Fruit fly (Drosophila melanogaster) whole organism, embryonic: ENCODE results near the gene PIG-U.

ENCODE experiments used
- Atf-2 ChIP-seq: fragments of 200-800 bp; sonication (Bioruptor generic); optimal IDR thresholded peaks from 2 replicates; lab custom pipeline; 2016; ENCODE audit warnings: missing biosample characterization, missing genetic modification characterization
- Atf3 ChIP-seq: fragments of 200-800 bp; sonication (Bioruptor generic); optimal IDR thresholded peaks from 3 replicates; lab custom pipeline; 2016; ENCODE audit warnings: missing biosample characterization, missing genetic modification characterization
- Awh ChIP-seq: fragments of 200-800 bp; sonication (Bioruptor generic); IDR thresholded peaks from 2 replicates; pipeline ENCODE4, ENCODE4 v1.3.6; 2022; ENCODE audit warnings: missing biosample characterization, missing genetic modification characterization
- BEAF-32 ChIP-seq: fragments of 200-800 bp; sonication (Bioruptor generic); optimal IDR thresholded peaks from 3 replicates; lab custom pipeline; 2017; ENCODE audit warnings: missing biosample characterization, missing genetic modification characterization, mild to moderate bottlenecking, moderate library complexity, missing genetic modification reagents
- Bgb ChIP-seq: fragments of 200-800 bp; sonication (Bioruptor generic); IDR thresholded peaks from 2 replicates; pipeline ENCODE4 v1.3.6; 2022; ENCODE audit warnings: missing biosample characterization, missing genetic modification characterization; ENCODE audit not compliant: partially characterized antibody
- CG11504 ChIP-seq: fragments of 200-800 bp; sonication (Bioruptor generic); optimal IDR thresholded peaks from 3 replicates; lab custom pipeline; 2019; ENCODE audit warnings: missing biosample characterization, mild to moderate bottlenecking, missing genetic modification characterization, moderate library complexity
- CG12155 ChIP-seq: fragments of 200-800 bp; sonication (Bioruptor generic); optimal IDR thresholded peaks from 3 replicates; lab custom pipeline; 2016; ENCODE audit warnings: missing biosample characterization, missing genetic modification characterization
- CG12769 ChIP-seq: fragments of 200-800 bp; sonication (Bioruptor generic); optimal IDR thresholded peaks from 2 replicates; lab custom pipeline; 2019; ENCODE audit warnings: missing biosample characterization, mild to moderate bottlenecking, missing genetic modification characterization, moderate library complexity
- CG13894 ChIP-seq: fragments of 200-800 bp; sonication (Bioruptor generic); optimal IDR thresholded peaks from 3 replicates; lab custom pipeline; 2018; ENCODE audit warnings: missing biosample characterization, mild to moderate bottlenecking, missing genetic modification characterization, moderate library complexity
- CG15479 ChIP-seq: fragments of 200-800 bp; sonication (Bioruptor generic); optimal IDR thresholded peaks from 3 replicates; lab custom pipeline; 2019; ENCODE audit warnings: missing biosample characterization, mild to moderate bottlenecking, missing genetic modification characterization, moderate library complexity
- CG17802 ChIP-seq: fragments of 200-800 bp; sonication (Bioruptor generic); optimal IDR thresholded peaks from 2 replicates; lab custom pipeline; 2018; ENCODE audit warnings: missing biosample characterization, mild to moderate bottlenecking, missing genetic modification characterization, moderate library complexity
- CG1832 ChIP-seq: fragments of 200-800 bp; sonication (Bioruptor generic); optimal IDR thresholded peaks from 2 replicates; lab custom pipeline; 2017; ENCODE audit warnings: missing biosample characterization, mild to moderate bottlenecking, missing genetic modification characterization, inconsistent platforms
- CG32532 ChIP-seq: fragments of 200-800 bp; sonication (Bioruptor generic); IDR thresholded peaks from 2 replicates; pipeline ENCODE4 v1.3.6; 2022; ENCODE audit warnings: missing biosample characterization, missing genetic modification characterization
- CG33557 ChIP-seq: fragments of 200-800 bp; sonication (Bioruptor generic); optimal IDR thresholded peaks from 2 replicates; lab custom pipeline; 2019; ENCODE audit warnings: missing biosample characterization, mild to moderate bottlenecking, missing genetic modification characterization, moderate library complexity
- CG4360 ChIP-seq: fragments of 200-800 bp; sonication (Bioruptor generic); IDR thresholded peaks from 2 replicates; pipeline ENCODE4 v1.3.6; 2022; ENCODE audit warnings: missing biosample characterization, missing genetic modification characterization
- D19B ChIP-seq: fragments of 200-800 bp; sonication (Bioruptor generic); optimal IDR thresholded peaks from 2 replicates; lab custom pipeline; 2017; ENCODE audit warnings: missing biosample characterization, mild to moderate bottlenecking, missing genetic modification characterization
- Deaf1 ChIP-seq: fragments of 200-800 bp; optimal IDR thresholded peaks from 3 replicates; lab custom pipeline; 2019; ENCODE audit warnings: missing biosample characterization, mild to moderate bottlenecking, missing genetic modification characterization, moderate library complexity
- Dip2 ChIP-seq: fragments of 200-800 bp; sonication (Bioruptor generic); IDR thresholded peaks from 2 replicates; pipeline ENCODE4 v1.3.6; 2022; ENCODE audit warnings: missing biosample characterization, missing genetic modification characterization
- E2f2 ChIP-seq: fragments of 200-800 bp; sonication (Bioruptor generic); IDR thresholded peaks from 2 replicates; pipeline ENCODE4 v1.3.6; 2022; ENCODE audit warnings: missing biosample characterization, missing genetic modification characterization
- GATAe ChIP-seq: fragments of 200-800 bp; sonication (Bioruptor generic); conservative IDR thresholded peaks from 2 replicates; pipeline ENCODE4 v1.3.6; 2022; ENCODE audit warnings: missing biosample characterization, missing genetic modification characterization
- HmgD ChIP-seq: fragments of 200-800 bp; sonication (Bioruptor generic); optimal IDR thresholded peaks from 3 replicates; lab custom pipeline; 2016; ENCODE audit warnings: missing biosample characterization, missing genetic modification characterization
- Hr78 ChIP-seq, 2 experiments: fragments of 200-800 bp in 1 of 2; fragments of >200 bp in 1 of 2; sonication (Bioruptor generic) in 1 of 2; optimal IDR thresholded peaks; 2 replicates each; lab custom pipeline; 2017 to 2019; ENCODE audit warnings: missing biosample characterization in 2 of 2, missing genetic modification characterization in 2 of 2, mild to moderate bottlenecking in 1 of 2, moderate library complexity in 1 of 2
- Jarid2 ChIP-seq: fragments of 200-800 bp; sonication (Bioruptor generic); optimal IDR thresholded peaks from 3 replicates; lab custom pipeline; 2017; ENCODE audit warnings: mild to moderate bottlenecking, missing biosample characterization, missing genetic modification reagents, missing genetic modification characterization
- Med ChIP-seq: fragments of 200-800 bp; sonication (Bioruptor generic); peaks from one replicate; lab custom pipeline; 2016; ENCODE audit warnings: missing biosample characterization, missing genetic modification characterization, mild to moderate bottlenecking, inconsistent platforms, moderate library complexity
- Rfx ChIP-seq: fragments of 200-800 bp; sonication (Bioruptor generic); IDR thresholded peaks from 2 replicates; pipeline ENCODE4 v1.3.6; 2022; ENCODE audit warnings: missing biosample characterization, missing genetic modification characterization
- Sox102F ChIP-seq: fragments of 200-800 bp; sonication (Bioruptor generic); optimal IDR thresholded peaks from 2 replicates; lab custom pipeline; 2018; ENCODE audit warnings: missing biosample characterization, mild to moderate bottlenecking, missing genetic modification characterization, moderate library complexity
- Spps ChIP-seq: fragments of 200-800 bp; sonication (Bioruptor generic); optimal IDR thresholded peaks from 2 replicates; lab custom pipeline; 2018; ENCODE audit warnings: missing biosample characterization, mild to moderate bottlenecking, missing genetic modification characterization
- Trl ChIP-seq, 3 experiments: fragments of >200 bp in 2 of 3; fragments of 200-800 bp in 1 of 3; sonication (Bioruptor generic) in 1 of 3; optimal IDR thresholded peaks; 2 replicates in 1 of 3; 3 replicates in 2 of 3; lab custom pipeline; 2016 to 2017; ENCODE audit warnings: missing biosample characterization in 1 of 3, missing genetic modification characterization in 1 of 3
- ci ChIP-seq: fragments of 200-800 bp; sonication (Bioruptor generic); IDR thresholded peaks from 3 replicates; pipeline ENCODE4 v1.3.6; 2022; ENCODE audit warnings: missing biosample characterization, missing genetic modification characterization
- danr ChIP-seq: fragments of 200-800 bp; sonication (Bioruptor generic); IDR thresholded peaks from 2 replicates; pipeline ENCODE4 v1.3.6; 2022; ENCODE audit warnings: missing biosample characterization, missing genetic modification characterization
- fru ChIP-seq: fragments of >200 bp; optimal IDR thresholded peaks from 2 replicates; lab custom pipeline; 2017
- gro ChIP-seq: fragments of 200-800 bp; sonication (Bioruptor generic); optimal IDR thresholded peaks from 2 replicates; lab custom pipeline; 2016; ENCODE audit warnings: missing biosample characterization, missing genetic modification characterization
- insv ChIP-seq, 2 experiments: fragments of 200-800 bp; sonication (Bioruptor generic); optimal IDR thresholded peaks; 3 replicates each; lab custom pipeline; 2016 to 2018; ENCODE audit warnings: missing biosample characterization in 2 of 2, missing genetic modification characterization in 2 of 2
- mld ChIP-seq: fragments of 200-800 bp; sonication (Bioruptor generic); IDR thresholded peaks from 3 replicates; pipeline ENCODE4 v1.3.6; 2022; ENCODE audit warnings: missing biosample characterization, missing genetic modification characterization; ENCODE audit not compliant: partially characterized antibody
- pros ChIP-seq: fragments of 200-800 bp; sonication (Bioruptor generic); optimal IDR thresholded peaks from 3 replicates; lab custom pipeline; 2019; ENCODE audit warnings: missing biosample characterization, mild to moderate bottlenecking, missing genetic modification characterization, moderate library complexity
- rib ChIP-seq: fragments of 200-800 bp; sonication (Bioruptor generic); IDR thresholded peaks from 2 replicates; pipeline ENCODE4 v1.3.6; 2022; ENCODE audit warnings: missing biosample characterization, missing genetic modification characterization
- schlank ChIP-seq: fragments of 200-800 bp; sonication (Bioruptor generic); optimal IDR thresholded peaks from 2 replicates; lab custom pipeline; 2018; ENCODE audit warnings: missing biosample characterization, mild to moderate bottlenecking, missing genetic modification characterization
- sens ChIP-seq: fragments of 200-800 bp; sonication (Bioruptor generic); peaks from one replicate; lab custom pipeline; 2016; ENCODE audit warnings: missing biosample characterization, missing genetic modification characterization
- seq ChIP-seq: fragments of 200-800 bp; sonication (Bioruptor generic); IDR thresholded peaks from 2 replicates; pipeline ENCODE4 v1.3.6; 2022; ENCODE audit warnings: missing biosample characterization, missing genetic modification characterization
- tll ChIP-seq, 2 experiments: fragments of 200-800 bp in 1 of 2; fragments of >200 bp in 1 of 2; sonication (Bioruptor generic) in 1 of 2; optimal IDR thresholded peaks; 2 replicates each; lab custom pipeline; 2017 to 2019; ENCODE audit warnings: missing biosample characterization in 2 of 2, missing genetic modification characterization in 2 of 2, mild to moderate bottlenecking in 1 of 2, moderate library complexity in 1 of 2

Gene PIG-U

dm6 chr2L:8478379-8478778 lies 36.5 kb upstream of the PIG-U start (continued):
- no peak for TF ChIP-seq Spps (tag; lab: Kevin White, UChicago)
- no peak for TF ChIP-seq D19B
- TF ChIP-seq Rfx (GFP tag; lab: Robert Waterston, UW), result peak; percentile 27; the same call in 1 of the 2 replicates
- peak in 1 of 2 experiments; percentile 93 for TF ChIP-seq Hr78 (GFP tag; optimal IDR thresholded peaks at IDR 0.05; lab: Kevin White, UChicago)
- peak; percentile 9 for TF ChIP-seq sens (GFP tag; lab: Kevin White, UChicago)
- 0 out of 2 replicates have a peak, but pooled peaks have one; percentile 15 for TF ChIP-seq CG4360 (GFP tag; lab: Robert Waterston, UW)
- peak; percentile 30; the same call in 1 of the 2 replicates for TF ChIP-seq E2f2 (GFP tag; lab: Robert Waterston, UW)
- peak; percentile 1 for TF ChIP-seq CG1832
- peak; percentile 69 for TF ChIP-seq CG15479 (GFP tag; lab: Kevin White, UChicago)
- no peak for TF ChIP-seq danr (GFP tag; lab: Robert Waterston, UW)
- no peak for TF ChIP-seq GATAe (GFP tag; lab: Robert Waterston, UW)
- peak; percentile 9; the same call in 1 of the 2 replicates for TF ChIP-seq Bgb (GFP tag; lab: Robert Waterston, UW)
- TF ChIP-seq CG11504 (tag; lab: Kevin White, UChicago), result no peak
- no peak for TF ChIP-seq schlank
- TF ChIP-seq CG17802, result no peak
- peak; percentile 55 for TF ChIP-seq Jarid2 (GFP tag; lab: Kevin White, UChicago)
- TF ChIP-seq Dip2, result no peak
- TF ChIP-seq gro (GFP tag; lab: Kevin White, UChicago), result no peak
- TF ChIP-seq Trl (optimal IDR thresholded peaks at IDR 0.05; lab: Kevin White, UChicago), result peak; percentile 43 to 69
- no peak for TF ChIP-seq Trl (GFP tag; optimal IDR thresholded peaks at IDR 0.05; lab: Kevin White, UChicago)
- TF ChIP-seq Atf3 (GFP tag; lab: Kevin White, UChicago), result no peak
- 0 out of 3 replicates have a peak, but pooled peaks have one; percentile 45 for TF ChIP-seq mld (GFP tag; lab: Robert Waterston, UW)
- TF ChIP-seq CG12155, result peak; percentile 13
- TF ChIP-seq seq (GFP tag; lab: Robert Waterston, UW), result 0 out of 2 replicates have a peak, but pooled peaks have one; percentile 12
- TF ChIP-seq pros (GFP tag; lab: Kevin White, UChicago), result peak; percentile 71
- TF ChIP-seq Atf-2 (GFP tag; lab: Kevin White, UChicago), result no peak
- TF ChIP-seq Sox102F (GFP tag; lab: Kevin White, UChicago), result no peak
- 0 out of 3 replicates have a peak, but pooled peaks have one; percentile 35 for TF ChIP-seq ci (GFP tag; lab: Robert Waterston, UW)
- TF ChIP-seq CG13894 (tag; lab: Kevin White, UChicago), result no peak
- TF ChIP-seq Deaf1 (tag; lab: Kevin White, UChicago), result peak; percentile 24
- TF ChIP-seq HmgD, result no peak
- no peak for TF ChIP-seq fru (lab: Kevin White, UChicago)
- TF ChIP-seq CG32532 (GFP tag; lab: Robert Waterston, UW), result peak; percentile 21; the same call in 1 of the 2 replicates
- peak in 1 of 2 experiments; percentile 32 for TF ChIP-seq tll (GFP tag; optimal IDR thresholded peaks at IDR 0.05; lab: Kevin White, UChicago)
- TF ChIP-seq CG12769 (tag; lab: Kevin White, UChicago), result peak; percentile 84
- no peak for TF ChIP-seq insv (GFP tag; optimal IDR thresholded peaks at IDR 0.05; lab: Kevin White, UChicago)
- TF ChIP-seq BEAF-32 (GFP tag; lab: Kevin White, UChicago), result peak; percentile 14
- TF ChIP-seq Awh (GFP tag; lab: Robert Waterston, UW), result peak; percentile 19; the same call in 1 of the 2 replicates
- peak; percentile 44 for TF ChIP-seq Med
- TF ChIP-seq CG33557 (GFP tag; lab: Kevin White, UChicago), result no peak
- no peak for TF ChIP-seq rib
